Worm (Caenorhabditis elegans): Measurements from ENCODE around the gene mcm-5.

DNA sequence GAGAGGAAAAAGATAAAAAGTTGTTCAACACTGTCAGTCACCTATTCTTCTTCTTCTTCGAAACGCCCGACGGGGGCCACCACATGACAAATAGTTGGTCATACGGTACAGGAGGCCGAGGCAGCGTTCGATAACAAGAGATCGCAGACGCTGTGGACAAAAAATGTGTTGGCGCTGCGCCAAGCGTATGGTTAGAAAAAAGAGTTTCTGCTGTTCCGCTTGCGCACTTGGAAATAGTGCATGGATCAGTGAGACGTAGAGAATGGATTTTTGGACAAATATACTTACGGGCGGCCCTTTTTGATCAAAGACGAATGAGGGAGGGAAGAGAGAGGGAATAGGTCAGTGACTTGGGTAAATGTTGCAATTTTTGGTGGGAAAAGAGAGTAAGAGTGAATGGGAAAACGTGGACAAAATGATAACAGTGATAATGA lies 6.3 kb downstream of the mcm-5 start:
- TF ChIP-seq ama-1 (optimal IDR thresholded peaks at IDR 0.05) (no peak), aly-1 (tag; optimal IDR thresholded peaks at IDR 0.05) (no peak), pes-1 (GFP tag; IDR thresholded peaks at IDR 0.05) (no peak), tra-4 (tag; optimal IDR thresholded peaks at IDR 0.05) (no peak)
